Fruit fly (Drosophila melanogaster) whole organism, embryonic: ENCODE results near the gene CG10874.
A peak's percentile ranks its signal among the peaks of the same experiment; 100 is the strongest.

Experiments used
- Antp ChIP-seq: fragments of 200-800 bp; sonication (Bioruptor generic); optimal IDR thresholded peaks from 3 replicates; lab custom pipeline; 2016; ENCODE audit warnings: missing biosample characterization, missing genetic modification characterization
- CG10209 ChIP-seq: fragments of 200-800 bp; sonication (Bioruptor generic); optimal IDR thresholded peaks from 3 replicates; lab custom pipeline; 2017; ENCODE audit warnings: missing biosample characterization, mild to moderate bottlenecking, missing genetic modification characterization, missing genetic modification reagents
- CG1024 ChIP-seq: fragments of 200-800 bp; sonication (Bioruptor generic); IDR thresholded peaks from 2 replicates; pipeline ENCODE4 v1.3.6; 2022; ENCODE audit warnings: missing biosample characterization, missing genetic modification characterization
- CG10565 ChIP-seq: fragments of 200-800 bp; sonication (Bioruptor generic); optimal IDR thresholded peaks from 3 replicates; lab custom pipeline; 2016; ENCODE audit warnings: missing biosample characterization, mild to moderate bottlenecking, missing genetic modification characterization
- CG10654 ChIP-seq: fragments of 200-800 bp; sonication (Bioruptor generic); optimal IDR thresholded peaks from 2 replicates; lab custom pipeline; 2016; ENCODE audit warnings: missing biosample characterization, missing genetic modification characterization
- CG11398 ChIP-seq: fragments of 200-800 bp; sonication (Bioruptor generic); optimal IDR thresholded peaks from 2 replicates; lab custom pipeline; 2016; ENCODE audit warnings: missing biosample characterization, missing genetic modification characterization
- CG12104 ChIP-seq: fragments of 200-800 bp; sonication (Bioruptor generic); optimal IDR thresholded peaks from 3 replicates; lab custom pipeline; 2016; ENCODE audit warnings: missing biosample characterization, missing genetic modification characterization
- CG12659 ChIP-seq: fragments of 200-800 bp; sonication (Bioruptor generic); optimal IDR thresholded peaks from 3 replicates; lab custom pipeline; 2017; ENCODE audit warnings: mild to moderate bottlenecking, missing biosample characterization, missing genetic modification reagents, missing genetic modification characterization
- CG13624 ChIP-seq: fragments of 200-800 bp; sonication (Bioruptor generic); optimal IDR thresholded peaks from 2 replicates; lab custom pipeline; 2016; ENCODE audit warnings: missing biosample characterization, missing genetic modification characterization
- CG1792 ChIP-seq: fragments of 200-800 bp; sonication (Bioruptor generic); optimal IDR thresholded peaks from 2 replicates; lab custom pipeline; 2016; ENCODE audit warnings: missing biosample characterization, missing genetic modification characterization
- CG1832 ChIP-seq: fragments of 200-800 bp; sonication (Bioruptor generic); optimal IDR thresholded peaks from 2 replicates; lab custom pipeline; 2017; ENCODE audit warnings: missing biosample characterization, mild to moderate bottlenecking, missing genetic modification characterization, inconsistent platforms
- CG2712 ChIP-seq: fragments of 200-800 bp; optimal IDR thresholded peaks from 3 replicates; lab custom pipeline; 2019; ENCODE audit warnings: missing biosample characterization, mild to moderate bottlenecking, missing genetic modification characterization, moderate library complexity
- CG3163 ChIP-seq: fragments of 200-800 bp; sonication (Bioruptor generic); optimal IDR thresholded peaks from 3 replicates; lab custom pipeline; 2016; ENCODE audit warnings: missing biosample characterization, missing genetic modification characterization
- CG33213 ChIP-seq: fragments of 200-800 bp; sonication (Bioruptor generic); optimal IDR thresholded peaks from 3 replicates; lab custom pipeline; 2016; ENCODE audit warnings: missing biosample characterization, missing genetic modification characterization
- CG4617 ChIP-seq: fragments of 200-800 bp; sonication (Bioruptor generic); optimal IDR thresholded peaks from 3 replicates; lab custom pipeline; 2016; ENCODE audit warnings: missing biosample characterization, missing genetic modification characterization, borderline replicate concordance
- CG4730 ChIP-seq: fragments of 200-800 bp; sonication (Bioruptor generic); IDR thresholded peaks from 2 replicates; pipeline ENCODE4 v1.3.6; 2022; ENCODE audit warnings: missing biosample characterization, missing genetic modification characterization
- CG6272 ChIP-seq: fragments of 200-800 bp; sonication (Bioruptor generic); IDR thresholded peaks from 2 replicates; pipeline ENCODE4 v1.3.6; 2022; ENCODE audit warnings: missing biosample characterization, missing genetic modification characterization
- CG8089 ChIP-seq: fragments of 200-800 bp; sonication (Bioruptor generic); optimal IDR thresholded peaks from 3 replicates; lab custom pipeline; 2016; ENCODE audit warnings: missing biosample characterization, missing genetic modification characterization
- CG9215 ChIP-seq: fragments of 200-800 bp; sonication (Bioruptor generic); IDR thresholded peaks from 2 replicates; pipeline ENCODE4 v1.3.6; 2022; ENCODE audit warnings: missing biosample characterization, missing genetic modification characterization
- Dfd ChIP-seq, 2 experiments: fragments of >200 bp; optimal IDR thresholded peaks; 2 replicates each; lab custom pipeline; 2017; ENCODE audit warnings: missing biosample characterization in 2 of 2, missing genetic modification characterization in 2 of 2
- Dip2 ChIP-seq: fragments of 200-800 bp; sonication (Bioruptor generic); IDR thresholded peaks from 2 replicates; pipeline ENCODE4 v1.3.6; 2022; ENCODE audit warnings: missing biosample characterization, missing genetic modification characterization
- Fer1 ChIP-seq: fragments of 200-800 bp; sonication (Bioruptor generic); optimal IDR thresholded peaks from 2 replicates; lab custom pipeline; 2017; ENCODE audit warnings: missing biosample characterization, mild to moderate bottlenecking, missing genetic modification characterization
- Fer2 ChIP-seq: fragments of 200-800 bp; sonication (Bioruptor generic); optimal IDR thresholded peaks from 2 replicates; lab custom pipeline; 2018; ENCODE audit warnings: missing biosample characterization, mild to moderate bottlenecking, missing genetic modification characterization, moderate library complexity
- HmgD ChIP-seq: fragments of 200-800 bp; sonication (Bioruptor generic); optimal IDR thresholded peaks from 3 replicates; lab custom pipeline; 2016; ENCODE audit warnings: missing biosample characterization, missing genetic modification characterization
- Hsf ChIP-seq: fragments of 200-800 bp; sonication (Bioruptor generic); optimal IDR thresholded peaks from 3 replicates; lab custom pipeline; 2016; ENCODE audit warnings: missing biosample characterization, missing genetic modification characterization
- Meics ChIP-seq: fragments of 200-800 bp; sonication (Bioruptor generic); optimal IDR thresholded peaks from 2 replicates; lab custom pipeline; 2017; ENCODE audit warnings: missing biosample characterization, mild to moderate bottlenecking, missing genetic modification characterization
- NK7.1 ChIP-seq: fragments of 200-800 bp; sonication (Bioruptor generic); optimal IDR thresholded peaks from 3 replicates; lab custom pipeline; 2016; ENCODE audit warnings: missing biosample characterization, missing genetic modification characterization
- Nf-YA ChIP-seq: fragments of 200-800 bp; sonication (Bioruptor generic); IDR thresholded peaks from 2 replicates; pipeline ENCODE4 v1.3.6; 2022; ENCODE audit warnings: missing biosample characterization, missing genetic modification characterization
- Optix ChIP-seq: fragments of 200-800 bp; sonication (Bioruptor generic); IDR thresholded peaks from 3 replicates; pipeline ENCODE4 v1.3.6; 2022; ENCODE audit warnings: missing biosample characterization, missing genetic modification characterization
- PHDP ChIP-seq: fragments of 200-800 bp; sonication (Bioruptor generic); optimal IDR thresholded peaks from 3 replicates; lab custom pipeline; 2018; ENCODE audit warnings: missing biosample characterization, mild to moderate bottlenecking, missing genetic modification characterization, moderate library complexity
- Side ChIP-seq: fragments of 200-800 bp; sonication (Bioruptor generic); optimal IDR thresholded peaks from 2 replicates; lab custom pipeline; 2016; ENCODE audit warnings: missing biosample characterization, missing genetic modification characterization
- Tbp ChIP-seq: fragments of >200 bp; optimal IDR thresholded peaks from 2 replicates; lab custom pipeline; 2018; ENCODE audit warnings: missing biosample characterization, missing genetic modification characterization
- amos ChIP-seq: fragments of 200-800 bp; sonication (Bioruptor generic); IDR thresholded peaks from 2 replicates; pipeline ENCODE4 v1.3.6; 2022; ENCODE audit warnings: missing biosample characterization, missing genetic modification characterization; ENCODE audit not compliant: partially characterized antibody
- az2 ChIP-seq: fragments of 200-800 bp; sonication (Bioruptor generic); optimal IDR thresholded peaks from 3 replicates; lab custom pipeline; 2016; ENCODE audit warnings: missing biosample characterization, missing genetic modification characterization
- br ChIP-seq: fragments of >200 bp; optimal IDR thresholded peaks from 2 replicates; lab custom pipeline; 2017
- cato ChIP-seq: fragments of 200-800 bp; sonication (Bioruptor generic); optimal IDR thresholded peaks from 2 replicates; lab custom pipeline; 2016; ENCODE audit warnings: missing biosample characterization, missing genetic modification characterization, borderline replicate concordance
- chinmo ChIP-seq: fragments of 200-800 bp; sonication (Bioruptor generic); IDR thresholded peaks from 4 replicates; pipeline ENCODE4 v1.3.6; 2022; ENCODE audit warnings: missing biosample characterization, missing genetic modification characterization; ENCODE audit not compliant: partially characterized antibody
- corto ChIP-seq: fragments of 200-800 bp; sonication (Bioruptor generic); optimal IDR thresholded peaks from 2 replicates; lab custom pipeline; 2016; ENCODE audit warnings: missing biosample characterization, mild to moderate bottlenecking, missing genetic modification characterization, moderate library complexity
- croc ChIP-seq: fragments of 200-800 bp; sonication (Bioruptor generic); conservative IDR thresholded peaks from 3 replicates; pipeline ENCODE4 v1.3.6; 2022; ENCODE audit warnings: missing biosample characterization, missing genetic modification characterization
- dm ChIP-seq: fragments of 200-800 bp; sonication (Bioruptor generic); optimal IDR thresholded peaks from 3 replicates; lab custom pipeline; 2016; ENCODE audit warnings: missing biosample characterization, missing genetic modification characterization
- en ChIP-seq: fragments of 200-800 bp; sonication (Bioruptor generic); optimal IDR thresholded peaks from 2 replicates; lab custom pipeline; 2016; ENCODE audit warnings: missing biosample characterization, missing genetic modification characterization
- fd102C ChIP-seq: fragments of 200-800 bp; sonication (Bioruptor generic); optimal IDR thresholded peaks from 2 replicates; lab custom pipeline; 2018; ENCODE audit warnings: missing biosample characterization, mild to moderate bottlenecking, missing genetic modification characterization, moderate library complexity
- hkb ChIP-seq, 2 experiments: fragments of 200-800 bp in 1 of 2; fragments of >200 bp in 1 of 2; sonication (Bioruptor generic) in 1 of 2; IDR thresholded peaks in 1 of 2; optimal IDR thresholded peaks in 1 of 2; 2 replicates each; pipeline versions ENCODE4 v1.3.6 to Lab custom; 2017 to 2022; ENCODE audit warnings: missing biosample characterization in 1 of 2, missing genetic modification characterization in 1 of 2
- ind ChIP-seq: fragments of 200-800 bp; sonication (Bioruptor generic); optimal IDR thresholded peaks from 3 replicates; lab custom pipeline; 2016; ENCODE audit warnings: missing biosample characterization, missing genetic modification characterization
- pnt ChIP-seq: fragments of 200-800 bp; sonication (Bioruptor generic); optimal IDR thresholded peaks from 3 replicates; lab custom pipeline; 2016; ENCODE audit warnings: missing biosample characterization, missing genetic modification characterization
- pros ChIP-seq: fragments of 200-800 bp; sonication (Bioruptor generic); optimal IDR thresholded peaks from 3 replicates; lab custom pipeline; 2019; ENCODE audit warnings: missing biosample characterization, mild to moderate bottlenecking, missing genetic modification characterization, moderate library complexity
- salm ChIP-seq: fragments of 200-800 bp; sonication (Bioruptor generic); optimal IDR thresholded peaks from 2 replicates; lab custom pipeline; 2018; ENCODE audit warnings: missing biosample characterization, mild to moderate bottlenecking, missing genetic modification characterization
- sima ChIP-seq: fragments of 200-800 bp; sonication (Bioruptor generic); optimal IDR thresholded peaks from 2 replicates; lab custom pipeline; 2016; ENCODE audit warnings: missing biosample characterization, missing genetic modification characterization
- tin ChIP-seq: fragments of 200-800 bp; sonication (Bioruptor generic); optimal IDR thresholded peaks from 3 replicates; lab custom pipeline; 2016; ENCODE audit warnings: missing biosample characterization, missing genetic modification characterization
- unc-4 ChIP-seq: fragments of 200-800 bp; sonication (Bioruptor generic); IDR thresholded peaks from 2 replicates; pipeline ENCODE4 v1.3.6; 2022; ENCODE audit warnings: missing biosample characterization, missing genetic modification characterization; ENCODE audit not compliant: partially characterized antibody
- zf30C ChIP-seq: fragments of 200-800 bp; sonication (Bioruptor generic); optimal IDR thresholded peaks from 3 replicates; lab custom pipeline; 2018; ENCODE audit warnings: missing biosample characterization, mild to moderate bottlenecking, missing genetic modification characterization

CG10874 gene

DNA sequence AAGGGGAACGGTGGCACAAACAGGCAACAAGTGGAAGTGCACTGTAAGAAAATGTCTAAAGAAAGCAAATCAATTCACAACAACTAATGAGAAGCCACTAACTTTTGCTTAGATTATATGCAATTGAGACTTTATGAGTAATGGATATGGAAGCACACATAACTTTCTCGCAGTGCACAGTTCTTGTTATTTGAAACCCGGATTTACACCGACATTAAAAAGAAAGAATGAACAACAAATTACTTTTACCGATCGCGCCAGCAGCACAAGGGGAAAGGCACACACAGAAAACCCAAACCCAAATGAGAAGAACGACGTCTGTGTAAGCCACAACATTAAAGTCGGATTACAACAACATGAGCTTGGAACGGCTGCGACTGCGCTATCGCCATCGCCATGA is 3.1 kb downstream of the CG10874 start (continued):
- TF ChIP-seq Fer1 (GFP tag; lab: Kevin White, UChicago) (no peak), chinmo (no peak), Dip2 (GFP tag; lab: Robert Waterston, UW) (no peak), hkb (optimal IDR thresholded peaks at IDR 0.05; lab: Kevin White, UChicago) (no peak), hkb (GFP tag; IDR thresholded peaks at IDR 0.05; lab: Robert Waterston, UW) (peak; percentile 60), CG4617 (GFP tag; lab: Kevin White, UChicago) (peak; percentile 4), ind (GFP tag; lab: Kevin White, UChicago) (peak; percentile 40), salm (no peak), CG9215 (GFP tag; lab: Robert Waterston, UW) (no peak), CG10565 (GFP tag; lab: Kevin White, UChicago) (no peak), NK7.1 (GFP tag; lab: Kevin White, UChicago) (no peak), CG1792 (no peak), CG1024 (GFP tag; lab: Robert Waterston, UW) (peak; percentile 47; the same call in 1 of the 2 replicates), CG12659 (peak; percentile 6), pnt (GFP tag; lab: Kevin White, UChicago) (peak; percentile 66), pros (GFP tag; lab: Kevin White, UChicago) (no peak), az2 (GFP tag; lab: Kevin White, UChicago) (peak; percentile 78), en (GFP tag; lab: Kevin White, UChicago) (peak; percentile 46), CG6272 (GFP tag; lab: Robert Waterston, UW) (no peak), tin (peak; percentile 84), fd102C (GFP tag; lab: Kevin White, UChicago) (no peak), br (lab: Kevin White, UChicago) (no peak), Antp (peak; percentile 65), CG10209 (peak; percentile 67), CG2712 (peak; percentile 90), CG13624 (GFP tag; lab: Kevin White, UChicago) (peak; percentile 7), unc-4 (GFP tag; lab: Robert Waterston, UW) (no peak), CG1832 (GFP tag; lab: Kevin White, UChicago) (no peak), HmgD (no peak), zf30C (GFP tag; lab: Kevin White, UChicago) (peak; percentile 82), cato (GFP tag; lab: Kevin White, UChicago) (peak; percentile 24), corto (GFP tag; lab: Kevin White, UChicago) (no peak), Nf-YA (0 out of 2 replicates have a peak, but pooled peaks have one; percentile 58), CG10654 (GFP tag; lab: Kevin White, UChicago) (peak; percentile 64), CG4730 (0 out of 2 replicates have a peak, but pooled peaks have one; percentile 21), Fer2 (tag; lab: Kevin White, UChicago) (no peak), PHDP (peak; percentile 36), Dfd (GFP tag; optimal IDR thresholded peaks at IDR 0.05; lab: Kevin White, UChicago) (no peak), Hsf (peak; percentile 76), Meics (GFP tag; lab: Kevin White, UChicago) (no peak), Tbp (GFP tag; lab: Kevin White, UChicago) (no peak), amos (0 out of 2 replicates have a peak, but pooled peaks have one; percentile 9), Optix (GFP tag; lab: Robert Waterston, UW) (peak; percentile 59; the same call in 1 of the 3 replicates), sima (no peak), CG8089 (GFP tag; lab: Kevin White, UChicago) (peak; percentile 75), Side (GFP tag; lab: Kevin White, UChicago) (peak; percentile 67), croc (GFP tag; lab: Robert Waterston, UW) (peak; percentile 72), dm (peak; percentile 17), CG11398 (peak; percentile 47), CG12104 (peak; percentile 4), CG3163 (GFP tag; lab: Kevin White, UChicago) (peak; percentile 4), CG33213 (GFP tag; lab: Kevin White, UChicago) (peak; percentile 66)
